Fruit fly (Drosophila melanogaster): ENCODE data around the gene thoc6.

Gene thoc6

DNA sequence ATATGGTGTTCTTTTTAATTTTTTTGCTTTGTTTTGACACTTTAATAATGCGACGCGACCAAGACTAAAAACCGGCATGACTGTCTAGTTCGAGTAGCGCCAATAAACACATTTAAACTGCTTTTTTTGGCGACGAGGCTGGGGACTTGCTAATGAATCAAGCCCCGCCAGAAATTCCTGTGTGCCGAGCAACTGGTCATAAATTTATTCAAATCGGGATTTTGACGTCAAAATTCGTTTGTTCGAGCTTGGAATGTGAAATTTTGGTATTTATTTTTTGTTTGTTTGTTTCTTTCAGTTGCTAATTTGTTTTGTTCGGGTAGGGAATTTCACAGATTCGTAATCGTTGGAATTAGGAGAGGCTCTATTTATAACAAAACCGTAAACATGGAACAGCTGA lies 9.5 kb upstream of the thoc6 start:
- TF ChIP-seq CG34406 (GFP tag; optimal IDR thresholded peaks at IDR 0.05) (no peak), topi (GFP tag; optimal IDR thresholded peaks at IDR 0.05) (no peak), eg (GFP tag; IDR thresholded peaks at IDR 0.05) (no peak), CG11762 (GFP tag; optimal IDR thresholded peaks at IDR 0.05; ENCODE audit: insufficient read depth) (no peak), CG7368 (GFP tag; optimal IDR thresholded peaks at IDR 0.05) (no peak), CG6792 (GFP tag; optimal IDR thresholded peaks at IDR 0.05) (no peak), vri (GFP tag; optimal IDR thresholded peaks at IDR 0.05) (no peak), Lpt (GFP tag; optimal IDR thresholded peaks at IDR 0.05) (no peak)

DNA sequence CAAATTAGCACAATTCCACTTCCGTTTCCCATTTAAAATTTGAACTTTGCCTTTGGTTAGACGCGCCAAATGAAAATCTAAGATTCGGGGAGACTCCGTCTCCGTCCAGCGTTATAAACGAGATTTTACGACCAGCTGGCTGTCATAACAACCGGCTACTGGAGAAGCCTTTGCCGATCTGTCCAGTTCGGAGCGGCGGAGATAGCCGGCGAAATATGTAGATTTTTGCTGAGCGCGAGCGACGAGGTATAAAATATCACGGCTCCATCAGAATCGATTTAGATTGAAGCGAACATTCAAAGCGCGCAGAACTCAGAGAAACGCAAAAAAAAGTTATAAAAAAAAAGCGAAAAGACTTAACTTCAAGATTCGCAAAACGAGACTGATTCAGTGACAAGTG lies 4.0 kb upstream of the thoc6 start, which contains the start of gene CG11529:
Gene CG11529, plus strand, starts transcription at position 301 of the 400 bp plus-strand sequence.
- TF ChIP-seq CG10669 (GFP tag; optimal IDR thresholded peaks at IDR 0.05) (no peak), Ets21C (GFP tag; optimal IDR thresholded peaks at IDR 0.05) (no peak), CG11294 (GFP tag; IDR thresholded peaks at IDR 0.05) (no peak), net (GFP tag; optimal IDR thresholded peaks at IDR 0.05) (no peak), Eip75B (GFP tag; optimal IDR thresholded peaks at IDR 0.05) (no peak), Lpt (GFP tag; optimal IDR thresholded peaks at IDR 0.05) (no peak), Sox15 (GFP tag; optimal IDR thresholded peaks at IDR 0.05) (no peak), CG6808 (GFP tag; optimal IDR thresholded peaks at IDR 0.05) (no peak), Hr4 (GFP tag; optimal IDR thresholded peaks at IDR 0.05) (no peak), CG11762 (GFP tag; optimal IDR thresholded peaks at IDR 0.05; ENCODE audit: insufficient read depth) (no peak), CG4318 (GFP tag; optimal IDR thresholded peaks at IDR 0.05) (no peak), eg (GFP tag; IDR thresholded peaks at IDR 0.05) (no peak), cyc (GFP tag; optimal IDR thresholded peaks at IDR 0.05) (no peak)

DNA sequence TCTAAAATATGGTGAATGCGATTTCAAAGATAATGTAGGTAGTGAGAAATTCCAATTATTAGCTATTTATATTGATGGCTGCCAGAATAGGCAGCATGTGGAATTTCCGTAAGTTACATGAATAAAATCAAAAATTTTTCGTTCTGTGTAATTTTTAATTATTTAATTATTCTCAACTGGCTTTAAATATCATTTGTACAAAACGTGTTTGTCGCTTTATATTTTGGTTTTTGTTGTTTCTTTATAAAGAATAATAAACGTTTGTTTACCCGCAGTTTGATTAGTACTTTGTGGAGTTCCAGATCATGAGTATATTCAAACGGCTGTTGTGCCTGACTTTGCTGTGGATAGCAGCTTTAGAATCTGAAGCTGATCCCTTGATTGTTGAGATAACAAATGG lies 3.1 kb downstream of the thoc6 start, which contains the start of gene Est-P:
Gene Est-P, plus strand, starts transcription at position 301 of the 400 bp plus-strand sequence.
- no peak for TF ChIP-seq CG8119 (GFP tag; IDR thresholded peaks at IDR 0.05)
- TF ChIP-seq CG8319 (GFP tag; optimal IDR thresholded peaks at IDR 0.05): no peak
- no peak for TF ChIP-seq Hr38 (GFP tag; optimal IDR thresholded peaks at IDR 0.05)
- no peak for TF ChIP-seq CG15336 (GFP tag; IDR thresholded peaks at IDR 0.05)
- TF ChIP-seq dsx (GFP tag; optimal IDR thresholded peaks at IDR 0.05; ENCODE audit: poor library complexity, severe bottlenecking): no peak
- no peak for TF ChIP-seq achi (GFP tag; optimal IDR thresholded peaks at IDR 0.05)
- TF ChIP-seq fkh (GFP tag; optimal IDR thresholded peaks at IDR 0.05): no peak
- TF ChIP-seq cyc (GFP tag; optimal IDR thresholded peaks at IDR 0.05): no peak
- no peak for TF ChIP-seq acj6 (GFP tag; optimal IDR thresholded peaks at IDR 0.05)
- TF ChIP-seq fd59A (GFP tag; optimal IDR thresholded peaks at IDR 0.05): no peak
- TF ChIP-seq Lpt (GFP tag; optimal IDR thresholded peaks at IDR 0.05): no peak
- no peak for TF ChIP-seq salr (GFP tag; optimal IDR thresholded peaks at IDR 0.05)
- no peak for TF ChIP-seq Sox15 (GFP tag; optimal IDR thresholded peaks at IDR 0.05)
- TF ChIP-seq Sox14 (GFP tag; optimal IDR thresholded peaks at IDR 0.05): no peak
- TF ChIP-seq Hr39 (GFP tag; optimal IDR thresholded peaks at IDR 0.05): no peak
- no peak for TF ChIP-seq CG10669 (GFP tag; optimal IDR thresholded peaks at IDR 0.05)
- no peak for TF ChIP-seq Met (GFP tag; optimal IDR thresholded peaks at IDR 0.05)
- no peak for TF ChIP-seq Gug (GFP tag; IDR thresholded peaks at IDR 0.05)

DNA sequence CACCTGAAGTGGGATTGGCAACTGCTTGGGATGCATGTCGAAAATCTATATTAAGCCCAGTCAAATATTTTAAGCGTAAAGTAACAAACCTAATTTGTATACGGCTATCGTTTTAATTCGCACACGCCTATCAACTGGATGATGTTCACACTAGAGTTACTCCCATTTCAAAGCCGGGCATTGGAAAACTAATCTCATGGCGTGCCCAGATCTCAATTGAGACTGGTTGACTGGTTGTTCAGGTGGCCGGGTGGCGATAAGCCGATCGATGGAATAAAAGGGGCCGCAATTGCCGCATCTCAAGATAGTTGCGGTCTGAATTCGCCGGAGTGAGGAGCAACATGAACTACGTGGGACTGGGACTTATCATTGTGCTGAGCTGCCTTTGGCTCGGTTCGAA lies 5.0 kb downstream of the thoc6 start, which contains the start of gene Est-6:
Gene Est-6, plus strand, starts transcription at position 301 of the 400 bp plus-strand sequence.
- TF ChIP-seq fkh (GFP tag; optimal IDR thresholded peaks at IDR 0.05): no peak
- TF ChIP-seq Met (GFP tag; optimal IDR thresholded peaks at IDR 0.05): no peak
- TF ChIP-seq CG11902 (GFP tag; optimal IDR thresholded peaks at IDR 0.05): no peak
- no peak for TF ChIP-seq CG34406 (GFP tag; optimal IDR thresholded peaks at IDR 0.05)
- no peak for TF ChIP-seq CG3919 (GFP tag; optimal IDR thresholded peaks at IDR 0.05)
- no peak for TF ChIP-seq Hr4 (GFP tag; optimal IDR thresholded peaks at IDR 0.05)
- no peak for TF ChIP-seq Smox (GFP tag; optimal IDR thresholded peaks at IDR 0.05)

Measured in whole organism, prepupa.